Fruit fly (Drosophila melanogaster): ENCODE measurements around the gene yip2.
A peak's percentile ranks its signal among the peaks of the same experiment; 100 is the strongest.

The yip2 gene

DNA sequence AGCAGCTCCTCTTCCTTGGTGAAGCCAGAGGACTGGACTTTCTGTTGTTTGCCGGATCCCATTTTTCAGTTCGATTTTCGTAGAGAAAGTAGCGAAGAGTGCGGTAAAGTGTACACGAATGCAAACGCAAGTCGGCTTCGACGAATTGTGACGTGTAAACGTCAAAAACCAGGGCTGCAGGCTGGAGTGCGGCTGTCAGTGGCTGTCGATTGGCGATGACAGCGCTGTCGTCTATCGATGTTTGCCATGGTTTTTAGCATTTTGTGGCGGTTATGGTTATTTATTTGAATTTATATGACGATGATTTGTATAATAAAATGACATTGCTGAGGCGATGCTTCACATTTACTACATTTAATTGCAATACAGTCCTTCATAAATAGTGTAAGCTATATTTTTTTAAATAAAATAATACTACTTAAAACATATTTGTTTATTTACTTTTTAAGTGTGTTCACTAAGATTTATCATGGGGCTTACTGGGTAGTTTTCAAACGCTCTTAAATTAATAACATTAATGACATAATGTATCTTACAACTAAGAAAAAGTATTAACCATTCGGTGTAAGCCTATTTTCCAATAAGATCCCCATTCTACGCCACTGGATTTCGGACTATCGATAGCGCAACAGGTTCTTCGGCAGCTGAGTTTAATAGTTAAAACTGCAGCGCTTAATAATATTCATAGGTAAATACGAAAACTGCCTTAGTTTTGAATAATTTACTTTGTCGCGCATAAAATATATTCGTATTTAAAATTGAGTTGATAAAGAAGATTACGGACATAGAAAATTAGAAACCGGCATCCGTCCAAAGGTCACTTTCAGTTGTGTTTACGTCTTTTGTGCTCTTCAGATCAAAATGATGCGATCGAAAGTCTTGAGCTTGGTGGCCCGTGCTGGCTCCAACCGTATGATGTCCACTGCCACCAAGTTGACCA, 3.2 kb downstream of the yip2 start, which contains the start of the genes CG5885 and CG4598 (continued):
- TF ChIP-seq unc-4 (GFP tag; IDR thresholded peaks at IDR 0.05; ENCODE audit: partially characterized antibody) = peak; percentile 80
- TF ChIP-seq ewg (GFP tag; optimal IDR thresholded peaks at IDR 0.05) = peak; percentile 6
- no peak for TF ChIP-seq tio (GFP tag; optimal IDR thresholded peaks at IDR 0.05)
- no peak for TF ChIP-seq CG8281 (tag; optimal IDR thresholded peaks at IDR 0.05)
- peak; percentile 72 for TF ChIP-seq Hr3 (GFP tag; optimal IDR thresholded peaks at IDR 0.05)
- TF ChIP-seq chm (GFP tag; IDR thresholded peaks at IDR 0.05) = peak; percentile 61
- TF ChIP-seq CG11723 (GFP tag; optimal IDR thresholded peaks at IDR 0.05) = peak; percentile 21
- TF ChIP-seq CG15011 (GFP tag; optimal IDR thresholded peaks at IDR 0.05) = peak; percentile 18
- peak; percentile 78 for TF ChIP-seq ranshi (GFP tag; IDR thresholded peaks at IDR 0.05)
- no peak for TF ChIP-seq aop (GFP tag; IDR thresholded peaks at IDR 0.05)
- peak; percentile 85 for TF ChIP-seq amos (GFP tag; IDR thresholded peaks at IDR 0.05; ENCODE audit: partially characterized antibody)
- no peak for TF ChIP-seq crol (GFP tag; IDR thresholded peaks at IDR 0.05)
- TF ChIP-seq CG7928 (GFP tag; optimal IDR thresholded peaks at IDR 0.05) = peak; percentile 98
- TF ChIP-seq jigr1 (GFP tag; IDR thresholded peaks at IDR 0.05) = no peak
- TF ChIP-seq toy (GFP tag; IDR thresholded peaks at IDR 0.05) = no peak
- TF ChIP-seq lab (GFP tag; optimal IDR thresholded peaks at IDR 0.05) = peak; percentile 40
- TF ChIP-seq NC2β (GFP tag; optimal IDR thresholded peaks at IDR 0.05) = peak; percentile 44
- TF ChIP-seq CG1602 (GFP tag; optimal IDR thresholded peaks at IDR 0.05) = peak; percentile 69
- TF ChIP-seq psq (GFP tag; optimal IDR thresholded peaks at IDR 0.05) = peak; percentile 42
- TF ChIP-seq onecut (GFP tag; IDR thresholded peaks at IDR 0.05) = peak; percentile 55; the same call in 1 of the 2 replicates
- TF ChIP-seq CG15696 (tag; optimal IDR thresholded peaks at IDR 0.05) = peak; percentile 56
- TF ChIP-seq tna (GFP tag; IDR thresholded peaks at IDR 0.05; ENCODE audit: partially characterized antibody) = peak; percentile 48
- TF ChIP-seq CG17568 (GFP tag; optimal IDR thresholded peaks at IDR 0.05) = no peak
- peak; percentile 44 for TF ChIP-seq Lhr (GFP tag; optimal IDR thresholded peaks at IDR 0.05)
- TF ChIP-seq CG33213 (GFP tag; optimal IDR thresholded peaks at IDR 0.05) = no peak
- TF ChIP-seq CG31388 (GFP tag; optimal IDR thresholded peaks at IDR 0.05) = no peak
- peak; percentile 40 for TF ChIP-seq vfl (GFP tag; optimal IDR thresholded peaks at IDR 0.05)
- peak; percentile 78 for TF ChIP-seq scrt (GFP tag; optimal IDR thresholded peaks at IDR 0.05)
- TF ChIP-seq CG10543 (GFP tag; optimal IDR thresholded peaks at IDR 0.05) = peak; percentile 73
- TF ChIP-seq ac (GFP tag; optimal IDR thresholded peaks at IDR 0.05) = no peak
- TF ChIP-seq CG16813 (GFP tag; IDR thresholded peaks at IDR 0.05; ENCODE audit: partially characterized antibody) = peak; percentile 83
- no peak for TF ChIP-seq corto (GFP tag; optimal IDR thresholded peaks at IDR 0.05)
- TF ChIP-seq z (GFP tag; IDR thresholded peaks at IDR 0.05) = no peak
- TF ChIP-seq sc (optimal IDR thresholded peaks at IDR 0.05) = no peak
- TF ChIP-seq sc (GFP tag; optimal IDR thresholded peaks at IDR 0.05) = peak; percentile 28
- peak; percentile 63; the same call in 2 of the 3 replicates for TF ChIP-seq CG34422 (GFP tag; IDR thresholded peaks at IDR 0.05)
- TF ChIP-seq CG16815 (GFP tag; optimal IDR thresholded peaks at IDR 0.05) = peak; percentile 40
- no peak for TF ChIP-seq Spps (tag; optimal IDR thresholded peaks at IDR 0.05)
- peak; percentile 56 for TF ChIP-seq odd (GFP tag; optimal IDR thresholded peaks at IDR 0.05)
- TF ChIP-seq CG7372 (GFP tag; IDR thresholded peaks at IDR 0.05) = peak; percentile 47; the same call in 1 of the 2 replicates
- TF ChIP-seq CG11696 (GFP tag; IDR thresholded peaks at IDR 0.05) = 0 out of 2 replicates have a peak, but pooled peaks have one; percentile 28
- no peak for TF ChIP-seq CG7987 (GFP tag; optimal IDR thresholded peaks at IDR 0.05)
- no peak for TF ChIP-seq CG4404 (GFP tag; IDR thresholded peaks at IDR 0.05)
- peak; percentile 53 for TF ChIP-seq CG13894 (tag; optimal IDR thresholded peaks at IDR 0.05)
- TF ChIP-seq D (optimal IDR thresholded peaks at IDR 0.05) = no peak
- TF ChIP-seq D (GFP tag; optimal IDR thresholded peaks at IDR 0.05) = peak; percentile 34
- no peak for TF ChIP-seq Doc2 (GFP tag; IDR thresholded peaks at IDR 0.05)
- TF ChIP-seq nerfin-2 (GFP tag; IDR thresholded peaks at IDR 0.05; ENCODE audit: partially characterized antibody) = peak; percentile 69; the same call in 1 of the 2 replicates

Measured in whole organism, embryonic.